Fruit fly (Drosophila melanogaster): Measurements from ENCODE around the gene chrb.
A peak's percentile ranks its signal among the peaks of the same experiment; 100 is the strongest.

The chrb gene

dm6 chr3L:11509294-11509911, 22.1 kb downstream of the chrb start, which contains the start of the genes Sgs8 and Sgs7:
Sgs8 (minus strand) TSS chr3L:11509394.
Sgs7 (plus strand) TSS chr3L:11509861.
- TF ChIP-seq noc (tag; optimal IDR thresholded peaks at IDR 0.05), result no peak

DNA sequence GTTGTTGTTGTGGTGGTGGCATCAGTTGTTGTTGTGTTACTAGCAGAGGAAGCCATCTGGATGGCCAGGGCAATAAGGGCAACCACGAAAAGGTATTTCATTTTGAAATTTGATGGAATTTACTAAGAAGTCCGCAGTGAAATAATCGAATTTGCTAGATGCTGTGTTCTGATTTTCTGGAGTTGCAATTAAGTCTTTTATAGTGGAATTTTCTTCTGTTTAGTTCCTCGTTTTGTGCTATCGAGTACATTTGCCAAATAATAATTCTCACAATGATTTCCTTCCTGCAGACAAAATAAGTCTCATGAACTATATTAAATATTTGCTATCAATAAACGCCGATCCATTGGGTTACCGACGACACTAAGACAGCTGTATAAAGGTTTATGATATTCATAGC, 23.1 kb downstream of the chrb start, which contains the start of gene CG33272:
CG33272 (minus strand) TSS at position 101 of the 400 bp plus-strand sequence.
- TF ChIP-seq noc (tag; optimal IDR thresholded peaks at IDR 0.05), result no peak

- TF ChIP-seq noc (tag; optimal IDR thresholded peaks at IDR 0.05), result no peak
These were observed 23.9 kb downstream of the chrb start for dm6 chr3L:11511243-11511642.

DNA sequence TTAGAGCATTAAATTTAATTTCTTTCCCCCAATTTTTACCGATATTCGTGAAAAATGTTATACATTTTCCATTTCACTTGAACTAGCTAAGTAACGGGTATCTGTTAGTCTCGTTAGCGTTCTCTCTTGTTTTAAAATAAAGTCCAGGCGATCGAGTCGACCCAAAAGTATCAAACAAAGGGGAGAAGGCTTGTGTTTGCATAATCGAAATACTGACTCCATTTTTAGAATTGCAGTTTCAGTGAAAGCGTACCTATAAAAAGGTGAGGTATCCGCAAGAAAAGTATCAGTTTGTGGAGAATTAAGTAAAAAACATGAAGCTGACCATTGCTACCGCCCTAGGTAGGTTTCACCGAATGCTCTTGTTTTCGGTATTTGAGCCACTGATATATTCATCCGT, 24.6 kb downstream of the chrb start, which contains the start of gene Sgs3:
Sgs3 (plus strand) TSS at position 301 of the 400 bp plus-strand sequence.
- TF ChIP-seq noc (tag; optimal IDR thresholded peaks at IDR 0.05), result no peak

DNA sequence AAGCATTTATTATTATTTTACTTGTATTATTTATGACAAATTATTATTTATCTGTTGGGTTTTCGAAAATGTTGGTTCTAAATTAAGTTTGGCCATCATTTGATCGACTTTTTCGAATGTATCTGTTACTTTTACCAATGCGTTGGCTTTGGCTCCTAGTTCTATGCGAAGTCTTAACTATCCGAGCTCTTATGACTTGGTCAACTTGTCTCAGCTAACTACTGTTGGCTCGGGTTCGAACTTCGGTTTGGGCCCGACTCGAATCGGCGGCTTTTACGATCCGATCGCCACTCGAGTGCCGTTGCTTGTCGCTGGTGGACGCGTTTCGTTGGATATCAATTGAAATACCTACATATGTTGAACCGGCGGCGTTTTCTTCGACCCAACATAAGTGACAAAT, 26.1 kb downstream of the chrb start, which contains the start of gene CG7512:
CG7512 (plus strand) TSS at position 301 of the 400 bp plus-strand sequence.
- TF ChIP-seq noc (tag; optimal IDR thresholded peaks at IDR 0.05), result no peak

DNA sequence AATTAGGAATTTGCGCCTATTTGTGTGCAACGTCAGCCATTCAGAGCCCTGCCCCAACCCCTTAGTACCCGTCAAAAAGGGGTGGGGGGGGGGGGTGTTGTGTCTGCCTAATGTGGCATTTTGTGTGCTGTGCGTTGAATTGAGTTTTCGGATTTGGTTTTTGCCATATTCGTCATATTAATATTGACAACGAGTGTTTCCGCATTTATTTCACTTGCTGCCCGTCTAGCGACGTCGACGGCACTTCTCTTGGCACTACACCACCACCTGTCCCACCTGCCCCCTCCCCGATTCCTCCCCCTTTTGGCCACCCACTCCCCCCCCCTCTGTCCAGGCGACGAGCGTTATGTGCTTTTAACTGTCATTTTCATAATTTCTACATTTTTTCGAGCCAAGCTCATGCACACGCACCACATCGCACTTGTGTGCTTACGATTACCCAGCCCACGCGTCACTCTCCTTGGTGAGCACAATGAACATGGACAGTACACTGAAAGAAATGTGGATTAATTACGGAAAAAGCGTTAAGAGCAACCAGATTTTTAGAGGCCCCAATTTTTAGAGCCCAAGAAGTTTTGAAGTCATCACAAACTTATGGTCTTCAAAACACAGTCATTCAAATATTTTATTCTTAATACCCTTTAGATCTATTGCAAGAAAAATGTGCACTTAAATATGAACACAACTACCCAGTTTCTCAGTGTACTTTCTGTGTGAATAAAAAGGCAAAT, 28.2 kb downstream of the chrb start:
- TF ChIP-seq noc (tag; optimal IDR thresholded peaks at IDR 0.05), result peak; percentile 6

DNA sequence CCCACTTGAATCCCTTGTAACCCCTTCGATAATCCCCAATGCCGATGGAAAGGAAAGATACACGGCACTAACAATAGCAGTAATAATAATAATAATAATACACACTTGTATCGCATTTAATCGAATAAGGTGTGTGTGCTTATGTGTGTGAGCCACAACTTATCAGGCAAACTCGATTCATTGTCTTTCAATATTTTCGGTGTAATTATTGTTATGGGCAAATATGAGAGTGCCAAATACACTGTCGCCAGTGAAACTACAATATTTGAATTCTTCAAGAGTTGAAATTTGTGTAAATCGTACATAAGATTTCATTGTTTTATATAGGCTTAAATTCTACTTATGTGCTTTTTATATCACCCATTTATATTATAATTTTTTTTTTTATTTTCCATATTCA, 28.9 kb downstream of the chrb start:
- TF ChIP-seq noc (tag; optimal IDR thresholded peaks at IDR 0.05), result no peak

DNA sequence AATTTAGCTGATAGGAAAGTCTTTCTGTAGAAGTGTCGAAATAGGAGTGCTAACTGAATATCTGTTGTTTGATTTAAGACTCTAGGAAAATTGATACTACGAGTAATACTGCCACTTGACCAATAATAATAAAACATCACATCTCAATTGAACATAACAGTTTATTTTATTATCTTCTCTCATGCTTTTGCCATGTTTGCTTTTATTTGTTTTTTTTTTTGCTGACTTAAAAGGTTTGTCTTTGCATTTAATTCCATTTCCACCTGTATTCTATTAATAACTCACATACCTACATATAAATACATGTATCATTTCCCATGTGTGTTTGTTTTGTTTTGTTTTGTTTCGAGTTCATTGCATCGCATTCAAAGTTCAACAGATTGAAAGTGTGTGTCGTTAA, 35.3 kb downstream of the chrb start, which contains the start of the genes CG11714 and Fuca:
CG11714 (minus strand) TSS at position 101 of the 400 bp plus-strand sequence.
Fuca (minus strand) TSS at position 101 of the 400 bp plus-strand sequence.
- TF ChIP-seq noc (tag; optimal IDR thresholded peaks at IDR 0.05), result no peak

- TF ChIP-seq noc (tag; optimal IDR thresholded peaks at IDR 0.05), result no peak
These were observed 35.9 kb downstream of the chrb start for dm6 chr3L:11523286-11523685.

- TF ChIP-seq noc (tag; optimal IDR thresholded peaks at IDR 0.05), result no peak
These were observed 38.4 kb downstream of the chrb start for dm6 chr3L:11525765-11526164.

- TF ChIP-seq noc (tag; optimal IDR thresholded peaks at IDR 0.05), result no peak
These were observed 39.4 kb downstream of the chrb start for dm6 chr3L:11526644-11527184.

DNA sequence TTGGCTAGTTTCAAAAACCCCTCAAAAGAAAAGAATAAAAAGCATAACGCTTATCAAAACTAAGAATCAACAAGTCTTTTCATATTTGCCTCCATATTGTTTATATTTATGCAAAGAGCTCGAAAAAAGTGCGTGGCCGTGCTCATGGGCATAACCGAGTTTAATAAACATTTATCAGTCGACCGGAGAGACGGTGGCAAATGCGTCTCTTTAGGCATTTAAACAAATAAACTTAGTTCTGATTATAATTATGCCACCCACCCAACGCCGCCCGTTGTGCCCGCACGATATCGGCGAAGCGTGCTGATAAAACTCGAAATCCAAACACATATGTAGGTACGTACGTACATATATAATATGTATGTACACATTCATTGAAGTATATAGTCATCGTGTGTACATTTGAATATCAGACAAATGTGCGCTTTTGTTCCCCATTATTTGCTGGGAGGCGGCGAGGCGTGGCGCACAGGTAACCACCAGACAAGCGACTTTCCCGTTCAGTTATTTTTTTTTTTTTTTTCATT, 41.1 kb downstream of the chrb start:
- TF ChIP-seq noc (tag; optimal IDR thresholded peaks at IDR 0.05), result no peak

- no peak for TF ChIP-seq noc (tag; optimal IDR thresholded peaks at IDR 0.05)
These were observed 42.4 kb downstream of the chrb start for dm6 chr3L:11529707-11530106.

- TF ChIP-seq noc (tag; optimal IDR thresholded peaks at IDR 0.05), result no peak
These were observed 43.0 kb downstream of the chrb start for dm6 chr3L:11530370-11530769.

DNA sequence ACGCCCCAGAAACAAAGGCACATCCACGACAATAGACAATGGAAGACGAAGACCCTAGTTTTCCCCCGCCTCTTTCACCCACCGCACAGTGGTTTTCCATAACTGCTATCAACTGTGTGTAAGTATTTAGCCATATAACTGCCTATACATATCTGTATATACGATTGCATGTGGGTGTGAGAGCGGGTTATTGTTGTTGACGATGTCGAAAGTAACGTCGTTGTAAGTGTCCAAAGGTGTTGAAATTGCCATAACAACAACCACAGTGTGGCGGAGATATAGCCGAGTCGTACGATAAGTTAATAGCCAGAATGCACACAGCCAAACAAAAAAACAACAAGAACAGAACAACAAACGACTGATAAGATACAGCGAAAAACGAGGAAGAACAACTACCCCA, 44.0 kb downstream of the chrb start:
- no peak for TF ChIP-seq noc (tag; optimal IDR thresholded peaks at IDR 0.05)

DNA sequence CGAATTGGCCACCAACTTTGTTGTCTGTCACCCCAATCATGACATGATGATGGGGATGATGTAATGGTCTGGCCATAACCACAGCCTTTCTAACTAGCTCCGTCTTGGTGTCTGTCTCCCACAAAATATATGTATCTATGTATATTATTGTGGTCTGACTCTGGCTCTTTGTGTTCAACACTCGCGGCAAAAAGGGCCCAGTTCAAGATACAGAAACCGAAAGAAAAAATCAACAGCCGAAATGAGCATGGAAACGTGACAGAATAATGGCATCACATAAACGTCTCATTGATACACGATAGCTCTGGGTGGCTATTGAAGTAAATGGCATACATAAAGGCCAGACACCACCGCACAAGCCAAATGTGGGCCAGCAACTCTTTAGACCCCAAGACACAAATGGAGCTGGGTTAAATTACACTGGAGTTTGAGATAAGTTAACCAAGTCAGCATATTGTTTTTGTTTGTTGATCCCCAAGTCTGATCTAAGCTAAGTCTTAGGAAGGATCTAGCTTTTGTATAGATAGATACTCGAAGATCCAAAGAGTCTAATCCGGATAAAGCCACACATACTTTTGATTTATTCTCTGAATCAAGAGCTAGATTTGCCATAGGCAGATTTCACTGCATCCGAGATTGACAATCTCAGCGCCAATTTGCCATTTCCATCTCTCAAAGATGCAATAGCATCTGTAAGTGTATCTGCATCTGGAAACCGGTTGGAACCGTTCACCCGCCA, 44.8 kb downstream of the chrb start:
- no peak for TF ChIP-seq noc (tag; optimal IDR thresholded peaks at IDR 0.05)

All from whole organism, larva.